Worm (Caenorhabditis elegans) whole organism, L4 larva: ENCODE data around the gene B0228.6.

ENCODE experiments used
- F10B5.3 ChIP-seq: sonication (generic microtip); optimal IDR thresholded peaks from 2 replicates; lab custom pipeline; 2016; ENCODE audit warnings: mild to moderate bottlenecking, missing genetic modification characterization, missing compliant biosample characterization
- F37D6.2 ChIP-seq: sonication (generic microtip); optimal IDR thresholded peaks from 2 replicates; lab custom pipeline; 2016; ENCODE audit warnings: mild to moderate bottlenecking, missing genetic modification characterization, missing compliant biosample characterization
- F49E8.2 ChIP-seq: sonication (generic microtip); optimal IDR thresholded peaks from 2 replicates; lab custom pipeline; 2016; ENCODE audit warnings: missing compliant biosample characterization, mild to moderate bottlenecking, missing genetic modification characterization, borderline replicate concordance
- R02D3.7 ChIP-seq: fragments of 150-350 bp; sonication (generic microtip); optimal IDR thresholded peaks from 3 replicates; lab custom pipeline; 2014; ENCODE audit warnings: missing biosample characterization, missing genetic modification characterization
- T26A8.4 ChIP-seq: fragments of 200-800 bp; sonication (Bioruptor generic); IDR thresholded peaks from 2 replicates; pipeline ENCODE4 v1.3.6; 2022; ENCODE audit warnings: missing genetic modification characterization, missing compliant biosample characterization
- Y105C5A.15 ChIP-seq: fragments of 200-800 bp; sonication (Bioruptor generic); IDR thresholded peaks from 2 replicates; pipeline ENCODE4 v1.3.6; 2022; ENCODE audit warnings: missing genetic modification characterization, missing compliant biosample characterization
- Y48G9A.11 ChIP-seq: fragments of 200-800 bp; sonication (Bioruptor generic); IDR thresholded peaks from 2 replicates; pipeline ENCODE4 v1.3.6; 2022; ENCODE audit warnings: missing genetic modification reagents, missing genetic modification characterization, missing compliant biosample characterization
- Y75B8A.6 ChIP-seq: fragments of 200-800 bp; sonication (Bioruptor generic); IDR thresholded peaks from 2 replicates; pipeline ENCODE4 v1.3.6; 2022; ENCODE audit warnings: missing genetic modification reagents, missing genetic modification characterization, missing compliant biosample characterization
- ZK337.2 ChIP-seq: fragments of 200-800 bp; sonication (Bioruptor generic); IDR thresholded peaks from 2 replicates; pipeline ENCODE4 v1.3.6; 2022; ENCODE audit warnings: missing genetic modification reagents, missing genetic modification characterization, missing compliant biosample characterization
- ZK546.5 ChIP-seq, 2 experiments: sonication (generic microtip); optimal IDR thresholded peaks; 2 replicates each; lab custom pipeline; 2017; ENCODE audit warnings: missing biosample characterization in 2 of 2, missing genetic modification characterization in 2 of 2
- aha-1 ChIP-seq: fragments of 150-350 bp; peaks from one replicate; lab custom pipeline; 2014; ENCODE audit warnings: missing biosample characterization, missing genetic modification characterization
- ceh-20 ChIP-seq: fragments of 200-800 bp; sonication (Bioruptor generic); IDR thresholded peaks from 2 replicates; pipeline ENCODE4 v1.3.6; 2022; ENCODE audit warnings: missing genetic modification reagents, missing genetic modification characterization, missing compliant biosample characterization
- ceh-28 ChIP-seq: fragments of 150-350 bp; optimal IDR thresholded peaks from 2 replicates; lab custom pipeline; 2014; ENCODE audit warnings: missing biosample characterization, missing genetic modification reagents, missing genetic modification characterization
- ceh-32 ChIP-seq: sonication (generic microtip); optimal IDR thresholded peaks from 2 replicates; lab custom pipeline; 2016; ENCODE audit warnings: mild to moderate bottlenecking, missing genetic modification characterization, missing compliant biosample characterization; ENCODE audit not compliant: poor library complexity
- ceh-44 ChIP-seq: fragments of 200-800 bp; sonication (Bioruptor generic); IDR thresholded peaks from 2 replicates; pipeline ENCODE4 v1.3.6; 2022; ENCODE audit warnings: missing genetic modification reagents, missing genetic modification characterization, missing compliant biosample characterization
- ctbp-1 ChIP-seq: fragments of 200-800 bp; sonication (Bioruptor generic); IDR thresholded peaks from 2 replicates; pipeline ENCODE4 v1.3.6; 2022; ENCODE audit warnings: missing genetic modification reagents, missing genetic modification characterization, missing compliant biosample characterization
- daf-16 ChIP-seq, 3 experiments: sonication (generic microtip); optimal IDR thresholded peaks; 2 replicates each; lab custom pipeline; 2016 to 2017; ENCODE audit warnings: missing genetic modification characterization in 3 of 3, missing genetic modification reagents in 3 of 3, mild to moderate bottlenecking in 2 of 3, missing compliant biosample characterization in 2 of 3, missing biosample characterization in 1 of 3, moderate library complexity in 1 of 3
- dmd-8 ChIP-seq: fragments of 200-800 bp; sonication (Bioruptor generic); IDR thresholded peaks from 2 replicates; pipeline ENCODE4 v1.3.6; 2022; ENCODE audit warnings: missing genetic modification characterization, missing compliant biosample characterization
- dmd-9 ChIP-seq: fragments of 200-800 bp; sonication (Bioruptor generic); IDR thresholded peaks from 2 replicates; pipeline ENCODE4 v1.3.6; 2022; ENCODE audit warnings: missing genetic modification reagents, missing genetic modification characterization, missing compliant biosample characterization
- dpl-1 ChIP-seq: fragments of 150-350 bp; optimal IDR thresholded peaks from 2 replicates; lab custom pipeline; 2014; ENCODE audit warnings: missing biosample characterization, missing genetic modification reagents, missing genetic modification characterization
- duxl-1 ChIP-seq: sonication (generic microtip); optimal IDR thresholded peaks from 2 replicates; lab custom pipeline; 2016; ENCODE audit warnings: mild to moderate bottlenecking, missing genetic modification characterization, moderate library complexity, missing compliant biosample characterization; ENCODE audit not compliant: poor library complexity
- dve-1 ChIP-seq: sonication (generic microtip); optimal IDR thresholded peaks from 2 replicates; lab custom pipeline; 2017; ENCODE audit warnings: antibody characterized with exemption, mild to moderate bottlenecking, missing genetic modification characterization, missing compliant biosample characterization; ENCODE audit not compliant: insufficient read depth
- egl-27 ChIP-seq: sonication (generic microtip); optimal IDR thresholded peaks from 3 replicates; lab custom pipeline; 2017; ENCODE audit warnings: missing biosample characterization, missing genetic modification reagents, missing genetic modification characterization
- egl-43 ChIP-seq: fragments of 200-800 bp; sonication (Bioruptor generic); IDR thresholded peaks from 2 replicates; pipeline ENCODE4 v1.3.6; 2022; ENCODE audit warnings: missing genetic modification reagents, missing genetic modification characterization, missing compliant biosample characterization
- fkh-10 ChIP-seq: fragments of 150-350 bp; optimal IDR thresholded peaks from 2 replicates; lab custom pipeline; 2014; ENCODE audit warnings: missing biosample characterization, missing genetic modification reagents, missing genetic modification characterization
- hif-1 ChIP-seq, 2 experiments: sonication (generic microtip); optimal IDR thresholded peaks; 2 replicates each; lab custom pipeline; 2016 to 2017; ENCODE audit warnings: missing compliant biosample characterization in 2 of 2, missing genetic modification characterization in 2 of 2, missing genetic modification reagents in 2 of 2, missing genotype in 2 of 2, mild to moderate bottlenecking in 1 of 2
- hlh-11 ChIP-seq: fragments of 200-800 bp; sonication (Bioruptor generic); optimal IDR thresholded peaks from 2 replicates; lab custom pipeline; 2018; ENCODE audit warnings: mild to moderate bottlenecking, missing genetic modification characterization, missing compliant biosample characterization
- hlh-30 ChIP-seq: sonication (generic microtip); optimal IDR thresholded peaks from 2 replicates; lab custom pipeline; 2017; ENCODE audit warnings: antibody characterized with exemption, mild to moderate bottlenecking, missing genetic modification characterization, missing compliant biosample characterization; ENCODE audit not compliant: insufficient read depth
- lin-1 ChIP-seq: fragments of 200-800 bp; sonication (Bioruptor generic); IDR thresholded peaks from 2 replicates; pipeline ENCODE4 v1.3.6; 2022; ENCODE audit warnings: missing genetic modification reagents, missing genetic modification characterization, missing compliant biosample characterization
- lsy-2 ChIP-seq, 2 experiments: fragments of 150-350 bp in 1 of 2; sonication (generic microtip) in 1 of 2; optimal IDR thresholded peaks; 2 replicates each; lab custom pipeline; 2014 to 2017; ENCODE audit warnings: missing biosample characterization in 2 of 2, missing genetic modification characterization in 2 of 2
- mep-1 ChIP-seq: fragments of 150-350 bp; sonication (generic microtip); optimal IDR thresholded peaks from 3 replicates; lab custom pipeline; 2014; ENCODE audit warnings: missing biosample characterization, missing genetic modification characterization
- mes-2 ChIP-seq: sonication (generic microtip); optimal IDR thresholded peaks from 2 replicates; lab custom pipeline; 2016; ENCODE audit warnings: missing genotype, mild to moderate bottlenecking, missing genetic modification characterization, missing compliant biosample characterization; ENCODE audit not compliant: poor library complexity, severe bottlenecking
- mxl-3 ChIP-seq: fragments of 200-800 bp; sonication (Bioruptor generic); optimal IDR thresholded peaks from 2 replicates; lab custom pipeline; 2018; ENCODE audit warnings: mild to moderate bottlenecking, missing genetic modification characterization, missing compliant biosample characterization
- nhr-11 ChIP-seq: fragments of 150-350 bp; optimal IDR thresholded peaks from 2 replicates; lab custom pipeline; 2014; ENCODE audit warnings: missing biosample characterization, missing genetic modification characterization
- nhr-28 ChIP-seq: fragments of 150-350 bp; optimal IDR thresholded peaks from 2 replicates; lab custom pipeline; 2014; ENCODE audit warnings: missing biosample characterization, missing genetic modification characterization
- nhr-77 ChIP-seq: fragments of 150-350 bp; optimal IDR thresholded peaks from 2 replicates; lab custom pipeline; 2014; ENCODE audit warnings: missing biosample characterization, missing genetic modification characterization
- php-3 ChIP-seq: fragments of 200-800 bp; sonication (Bioruptor generic); IDR thresholded peaks from 2 replicates; pipeline ENCODE4 v1.3.6; 2022; ENCODE audit warnings: missing genetic modification reagents, missing genetic modification characterization, missing compliant biosample characterization
- pqm-1 ChIP-seq: sonication (generic microtip); optimal IDR thresholded peaks from 2 replicates; lab custom pipeline; 2017; ENCODE audit warnings: missing biosample characterization, missing genetic modification characterization
- rbr-2 ChIP-seq: sonication (generic microtip); optimal IDR thresholded peaks from 2 replicates; lab custom pipeline; 2016; ENCODE audit warnings: missing genotype, missing genetic modification characterization, missing compliant biosample characterization
- snpc-1.2 ChIP-seq: fragments of 200-800 bp; sonication (Bioruptor generic); IDR thresholded peaks from 2 replicates; pipeline ENCODE4 v1.3.6; 2022; ENCODE audit warnings: missing genetic modification reagents, missing genetic modification characterization, missing compliant biosample characterization
- spr-1 ChIP-seq: sonication (generic microtip); optimal IDR thresholded peaks from 2 replicates; lab custom pipeline; 2016; ENCODE audit warnings: mild to moderate bottlenecking, missing genetic modification characterization, missing compliant biosample characterization
- unc-39 ChIP-seq: sonication (generic microtip); optimal IDR thresholded peaks from 2 replicates; lab custom pipeline; 2017; ENCODE audit warnings: missing biosample characterization, missing genetic modification characterization
- zfp-3 ChIP-seq: fragments of 200-800 bp; sonication (Bioruptor generic); conservative IDR thresholded peaks from 2 replicates; pipeline ENCODE4 v1.3.6; 2022; ENCODE audit warnings: missing genetic modification reagents, missing genetic modification characterization, missing compliant biosample characterization
- ztf-7 ChIP-seq: fragments of 150-350 bp; optimal IDR thresholded peaks from 2 replicates; lab custom pipeline; 2014; ENCODE audit warnings: missing biosample characterization, missing genetic modification characterization

Gene B0228.6

ce11 chrII:7763569-7763968 lies 8.6 kb upstream of the B0228.6 start, which contains the start of gene B0228.9:
Gene B0228.9 (minus strand): TSS chrII:7763669.
- no peak for TF ChIP-seq fkh-10 (GFP tag; lab: Kevin White, UChicago)
- no peak for TF ChIP-seq F10B5.3 (tag; lab: Kevin White, UChicago)
- no peak for TF ChIP-seq spr-1 (tag; lab: Kevin White, UChicago)
- TF ChIP-seq ZK337.2 (GFP tag; lab: Robert Waterston, UW) = no peak
- TF ChIP-seq ztf-7 (tag; lab: Kevin White, UChicago) = no peak
- TF ChIP-seq nhr-77 (tag; lab: Kevin White, UChicago) = no peak
- TF ChIP-seq zfp-3 (GFP tag; lab: Robert Waterston, UW) = no peak
- no peak for TF ChIP-seq ceh-20 (GFP tag; lab: Robert Waterston, UW)
- TF ChIP-seq F37D6.2 = no peak
- TF ChIP-seq snpc-1.2 (GFP tag; lab: Robert Waterston, UW) = no peak
- no peak for TF ChIP-seq egl-43 (GFP tag; lab: Robert Waterston, UW)

DNA sequence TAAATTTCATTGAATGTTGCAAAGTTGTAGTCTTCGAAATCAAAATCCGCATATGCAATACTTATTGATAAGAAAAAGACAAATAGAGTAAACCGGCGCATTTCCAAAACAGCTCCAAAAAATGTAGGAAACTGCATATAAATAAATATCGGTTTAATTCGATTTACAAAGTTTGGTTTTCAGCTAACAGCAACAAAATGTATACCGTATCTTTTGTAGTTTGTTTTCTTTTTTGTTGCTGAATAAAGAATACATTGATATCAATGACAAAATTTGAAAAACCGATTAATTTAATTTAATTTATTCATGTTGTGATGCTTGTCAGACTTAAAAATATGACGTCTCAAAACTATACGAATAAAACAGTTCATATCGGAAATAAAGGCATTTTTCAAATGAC lies 6.5 kb upstream of the B0228.6 start, which contains the start of gene B0228.8:
Gene B0228.8 (minus strand): TSS at position 101 of the 400 bp plus-strand sequence.
- TF ChIP-seq pqm-1 (tag; lab: Kevin White, UChicago) (no peak), ceh-32 (tag; lab: Kevin White, UChicago) (no peak), T26A8.4 (GFP tag; lab: Robert Waterston, UW) (no peak)

DNA sequence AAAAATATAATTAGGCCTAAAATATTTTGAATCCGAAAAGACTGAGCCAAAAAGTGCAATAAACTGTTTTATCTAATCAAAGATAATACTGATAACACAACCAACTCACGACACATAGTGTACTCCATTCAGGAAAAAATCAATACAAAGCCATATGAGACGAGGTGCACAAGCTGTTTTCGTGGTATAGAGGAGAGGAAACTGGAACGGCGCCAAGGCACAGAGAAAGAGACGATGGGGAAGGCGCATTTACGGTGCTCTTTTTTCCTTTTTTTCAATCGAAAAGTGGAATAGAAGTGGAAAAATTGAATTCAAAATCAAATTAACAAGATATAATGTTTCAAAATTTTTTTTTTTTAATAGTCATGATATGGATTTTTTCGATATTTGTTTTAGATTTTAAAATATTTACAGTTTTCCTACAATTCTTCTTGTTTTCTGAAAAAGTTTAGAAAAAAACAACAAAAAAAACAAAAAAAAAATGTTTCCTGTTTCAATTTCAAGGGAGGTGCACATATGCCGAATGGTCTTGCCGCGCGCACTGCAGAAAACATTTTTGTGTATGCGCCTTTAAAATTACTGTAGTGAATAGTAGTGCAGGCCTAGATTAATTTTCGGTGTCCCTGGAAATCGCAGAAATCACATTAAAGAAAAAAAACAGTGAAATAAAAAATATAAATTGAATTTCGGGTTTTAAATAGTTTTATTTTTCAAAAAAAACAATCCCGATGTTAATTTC lies 3.6 kb upstream of the B0228.6 start, which contains the start of gene B0228.7:
Gene B0228.7 (minus strand): TSS at position 627 of the 739 bp plus-strand sequence.
- TF ChIP-seq Y105C5A.15 (GFP tag; lab: Robert Waterston, UW) = no peak
- no peak for TF ChIP-seq ceh-44
- TF ChIP-seq php-3 (GFP tag; lab: Robert Waterston, UW) = no peak
- no peak for TF ChIP-seq spr-1 (tag; lab: Kevin White, UChicago)
- TF ChIP-seq mep-1 (tag; lab: Kevin White, UChicago) = peak; percentile 57
- TF ChIP-seq dmd-9 (GFP tag; lab: Robert Waterston, UW) = no peak
- TF ChIP-seq Y48G9A.11 (GFP tag; lab: Robert Waterston, UW) = no peak
- peak; percentile 33 for TF ChIP-seq ceh-28
- TF ChIP-seq ctbp-1 (GFP tag; lab: Robert Waterston, UW) = no peak
- no peak for TF ChIP-seq Y75B8A.6 (GFP tag; lab: Robert Waterston, UW)
- no peak for TF ChIP-seq egl-27 (tag; lab: Kevin White, UChicago)
- peak; percentile 81 for TF ChIP-seq hlh-11 (tag; lab: Kevin White, UChicago)
- peak; percentile 58 for TF ChIP-seq aha-1 (tag; lab: Kevin White, UChicago)
- no peak for TF ChIP-seq mxl-3
- no peak for TF ChIP-seq dmd-8 (GFP tag; lab: Robert Waterston, UW)
- TF ChIP-seq lsy-2 (tag; optimal IDR thresholded peaks at IDR 0.05; lab: Kevin White, UChicago) = peak in 1 of 2 experiments; percentile 61
- peak; percentile 37 for TF ChIP-seq dpl-1 (GFP tag; lab: Kevin White, UChicago)
- TF ChIP-seq nhr-77 (tag; lab: Kevin White, UChicago) = peak; percentile 62
- TF ChIP-seq ZK546.5 (tag; optimal IDR thresholded peaks at IDR 0.05; lab: Kevin White, UChicago) = no peak
- peak; percentile 13 for TF ChIP-seq nhr-11 (tag; lab: Kevin White, UChicago)
- no peak for TF ChIP-seq pqm-1 (tag; lab: Kevin White, UChicago)
- TF ChIP-seq R02D3.7 (tag; lab: Kevin White, UChicago) = no peak
- no peak for TF ChIP-seq zfp-3 (GFP tag; lab: Robert Waterston, UW)
- TF ChIP-seq nhr-28 (tag; lab: Kevin White, UChicago) = peak; percentile 35
- no peak for TF ChIP-seq mes-2 (tag; lab: Kevin White, UChicago)
- peak; percentile 81 for TF ChIP-seq hlh-30 (tag; lab: Kevin White, UChicago)
- peak in 1 of 2 experiments; percentile 5 for TF ChIP-seq hif-1 (tag; optimal IDR thresholded peaks at IDR 0.05; lab: Kevin White, UChicago)
- peak; percentile 49 for TF ChIP-seq rbr-2
- TF ChIP-seq ZK337.2 (GFP tag; lab: Robert Waterston, UW) = no peak
- TF ChIP-seq dve-1 (tag; lab: Kevin White, UChicago) = peak; percentile 77
- TF ChIP-seq F49E8.2 (tag; lab: Kevin White, UChicago) = no peak
- TF ChIP-seq daf-16 (GFP tag; optimal IDR thresholded peaks at IDR 0.05; lab: Kevin White, UChicago) = no peak
- peak; percentile 78 for TF ChIP-seq daf-16 (tag; optimal IDR thresholded peaks at IDR 0.05; lab: Kevin White, UChicago)
- TF ChIP-seq unc-39 = no peak
- no peak for TF ChIP-seq duxl-1 (tag; lab: Kevin White, UChicago)
- TF ChIP-seq lin-1 (GFP tag; lab: Robert Waterston, UW) = no peak
